Fruit fly (Drosophila melanogaster) whole organism, wandering third instar larva: ENCODE results near the gene CG34299.

Experiments used
- CrebA ChIP-seq: fragments of 200-800 bp; sonication (Bioruptor generic); optimal IDR thresholded peaks from 2 replicates; lab custom pipeline; 2016; ENCODE audit warnings: missing biosample characterization, mild to moderate bottlenecking, missing genetic modification characterization, borderline replicate concordance
- HLH106 ChIP-seq: fragments of 200-800 bp; optimal IDR thresholded peaks from 3 replicates; lab custom pipeline; 2019; ENCODE audit warnings: missing biosample characterization, mild to moderate bottlenecking, missing genetic modification characterization, moderate library complexity
- Hnf4 ChIP-seq: fragments of 200-800 bp; sonication (Bioruptor generic); optimal IDR thresholded peaks from 2 replicates; lab custom pipeline; 2016; ENCODE audit warnings: missing biosample characterization, mild to moderate bottlenecking, missing genetic modification characterization
- Hr78 ChIP-seq: fragments of >200 bp; optimal IDR thresholded peaks from 2 replicates; lab custom pipeline; 2017; ENCODE audit warnings: missing biosample characterization, missing genetic modification characterization
- Hr83 ChIP-seq: fragments of 200-300 bp; sonication (Bioruptor generic); optimal IDR thresholded peaks from 2 replicates; lab custom pipeline; 2016; ENCODE audit warnings: missing biosample characterization, mild to moderate bottlenecking, missing genetic modification characterization, moderate library complexity; ENCODE audit not compliant: poor library complexity, severe bottlenecking
- Rel ChIP-seq, 2 experiments: fragments of 200-800 bp; sonication (Bioruptor generic) in 1 of 2; optimal IDR thresholded peaks; 2 replicates in 1 of 2; 3 replicates in 1 of 2; lab custom pipeline; 2016 to 2019; ENCODE audit warnings: mild to moderate bottlenecking in 2 of 2, missing biosample characterization in 2 of 2, missing genetic modification characterization in 2 of 2, moderate library complexity in 1 of 2
- brk ChIP-seq: fragments of 200-800 bp; sonication (Bioruptor generic); optimal IDR thresholded peaks from 2 replicates; lab custom pipeline; 2016; ENCODE audit warnings: missing biosample characterization, mild to moderate bottlenecking, missing genetic modification characterization
- dl ChIP-seq, 2 experiments: fragments of 175-275, 200-275 bp in 1 of 2; fragments of 200-275 bp in 1 of 2; sonication (Bioruptor generic); optimal IDR thresholded peaks; lab custom pipeline; 2018; ENCODE audit warnings: mild to moderate bottlenecking in 2 of 2, missing biosample characterization in 2 of 2, missing genetic modification characterization in 2 of 2, moderate library complexity in 2 of 2; ENCODE audit not compliant: partially characterized antibody in 2 of 2, insufficient read depth in 1 of 2
- dsf ChIP-seq: sonication (Bioruptor generic); optimal IDR thresholded peaks from 2 replicates; lab custom pipeline; 2016; ENCODE audit warnings: missing biosample characterization, missing genetic modification characterization, borderline replicate concordance
- ey ChIP-seq: fragments of 200-800 bp; sonication (Bioruptor generic); optimal IDR thresholded peaks from 2 replicates; lab custom pipeline; 2016; ENCODE audit warnings: missing biosample characterization, missing genetic modification characterization
- lola ChIP-seq: fragments of >200 bp; optimal IDR thresholded peaks from 2 replicates; lab custom pipeline; 2017; ENCODE audit warnings: missing biosample characterization, missing genetic modification characterization
- rgr ChIP-seq: fragments of 200-800 bp; sonication (Bioruptor generic); optimal IDR thresholded peaks from 3 replicates; lab custom pipeline; 2016; ENCODE audit warnings: missing biosample characterization, mild to moderate bottlenecking, missing genetic modification characterization
- sage ChIP-seq: fragments of 200-800 bp; sonication (Bioruptor generic); optimal IDR thresholded peaks from 2 replicates; lab custom pipeline; 2016; ENCODE audit warnings: missing biosample characterization, mild to moderate bottlenecking, missing genetic modification characterization
- usp ChIP-seq: fragments of >200 bp; optimal IDR thresholded peaks from 2 replicates; lab custom pipeline; 2017; ENCODE audit warnings: missing biosample characterization, missing genetic modification characterization

Gene CG34299

DNA sequence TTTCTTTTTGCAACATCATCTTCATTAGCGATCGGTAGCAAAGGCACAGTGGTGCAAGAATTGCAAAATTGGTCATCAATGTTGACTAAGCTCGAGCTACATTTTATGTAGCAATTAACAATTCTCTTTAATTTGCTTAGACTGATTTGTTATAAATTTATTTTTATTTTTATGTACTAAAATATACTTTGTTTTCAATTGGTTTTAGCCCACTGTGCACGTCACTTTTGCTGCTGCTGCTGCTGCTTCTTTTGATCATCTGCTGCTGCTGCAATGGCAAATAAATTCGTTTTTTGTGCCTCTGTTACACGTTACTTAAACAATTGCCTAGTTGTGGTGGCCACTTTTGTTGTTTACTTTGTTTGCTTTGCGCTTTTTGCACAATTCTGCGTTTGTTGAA lies 46.7 kb downstream of the CG34299 start (continued):
- peak; percentile 83 for TF ChIP-seq HLH106 (tag; lab: Kevin White, UChicago)

DNA sequence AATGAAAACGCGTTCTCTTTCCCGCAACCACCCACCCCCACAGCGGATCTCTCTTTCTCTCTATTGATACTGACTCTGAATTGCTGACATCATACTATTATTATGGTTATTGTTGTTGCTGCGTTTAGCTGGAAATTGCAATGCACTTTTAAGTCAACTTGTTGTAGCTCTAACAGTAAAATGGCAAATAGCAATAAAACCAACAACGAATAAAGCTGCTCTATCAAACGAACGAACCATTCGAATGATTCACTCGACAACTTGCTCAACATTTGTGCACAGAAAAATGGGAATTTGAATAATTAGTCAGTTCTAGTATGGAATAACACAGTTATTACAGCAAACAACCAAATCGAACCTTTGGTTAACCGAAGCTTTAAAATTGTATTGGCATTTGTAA lies 47.5 kb downstream of the CG34299 start:
- TF ChIP-seq usp (GFP tag; lab: Kevin White, UChicago) (no peak), rgr (GFP tag; lab: Kevin White, UChicago) (no peak), Hr83 (GFP tag; lab: Kevin White, UChicago) (no peak), HLH106 (tag; lab: Kevin White, UChicago) (no peak), dsf (no peak), Rel (GFP tag; optimal IDR thresholded peaks at IDR 0.05; lab: Kevin White, UChicago) (no peak), Rel (tag; optimal IDR thresholded peaks at IDR 0.05; lab: Kevin White, UChicago) (no peak), brk (GFP tag; lab: Kevin White, UChicago) (no peak), lola (GFP tag; lab: Kevin White, UChicago) (no peak), CrebA (GFP tag; lab: Kevin White, UChicago) (no peak), dl (GFP tag; optimal IDR thresholded peaks at IDR 0.05; lab: Kevin White, UChicago; ENCODE audit: insufficient read depth in 1 of 2, partially characterized antibody in 2 of 2) (no peak), Hnf4 (no peak)

DNA sequence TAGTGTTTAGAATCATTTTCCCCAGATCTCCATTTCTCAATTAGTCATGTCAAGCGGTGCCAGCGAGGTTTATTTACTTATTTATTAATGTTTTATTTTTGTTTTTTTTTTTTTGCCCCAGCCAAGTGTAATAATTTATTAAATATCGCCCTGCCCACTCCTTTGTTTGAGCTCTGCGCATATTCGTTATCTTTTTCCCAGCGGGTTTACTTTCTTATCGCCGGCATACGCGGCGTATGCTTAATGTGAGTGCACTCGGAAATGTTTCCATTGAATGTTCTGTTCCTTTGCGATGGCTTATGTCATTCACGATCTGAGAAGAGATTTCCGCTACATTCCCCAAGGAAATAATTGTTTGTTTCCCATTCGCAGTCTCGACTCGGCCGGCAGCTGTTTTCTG lies 48.3 kb downstream of the CG34299 start:
- TF ChIP-seq ey (GFP tag; lab: Kevin White, UChicago) (no peak), Rel (GFP tag; optimal IDR thresholded peaks at IDR 0.05; lab: Kevin White, UChicago) (no peak), Rel (tag; optimal IDR thresholded peaks at IDR 0.05; lab: Kevin White, UChicago) (peak; percentile 14), Hr78 (GFP tag; lab: Kevin White, UChicago) (no peak), sage (GFP tag; lab: Kevin White, UChicago) (no peak)
